Fruit fly (Drosophila melanogaster) whole organism, embryonic: Measurements from ENCODE around the gene Pex1.
A peak's percentile ranks its signal among the peaks of the same experiment; 100 is the strongest.

Experiments used
- Adf1 ChIP-seq: fragments of 200-800 bp; sonication (Bioruptor generic); IDR thresholded peaks from 2 replicates; pipeline ENCODE4 v1.3.6; 2022; ENCODE audit warnings: missing biosample characterization, missing genetic modification characterization
- CG10267 ChIP-seq: fragments of 200-800 bp; sonication (Bioruptor generic); optimal IDR thresholded peaks from 2 replicates; lab custom pipeline; 2018; ENCODE audit warnings: missing biosample characterization, mild to moderate bottlenecking, missing genetic modification characterization, moderate library complexity
- CG10321 ChIP-seq: fragments of 200-800 bp; sonication (Bioruptor generic); IDR thresholded peaks from 2 replicates; pipeline ENCODE4 v1.3.6; 2022; ENCODE audit warnings: missing biosample characterization, missing genetic modification characterization
- CG10543 ChIP-seq: fragments of 200-800 bp; sonication (Bioruptor generic); optimal IDR thresholded peaks from 3 replicates; lab custom pipeline; 2017; ENCODE audit warnings: missing biosample characterization, mild to moderate bottlenecking, missing genetic modification characterization, moderate library complexity
- CG14710 ChIP-seq: fragments of 200-800 bp; sonication (Bioruptor generic); optimal IDR thresholded peaks from 3 replicates; lab custom pipeline; 2019; ENCODE audit warnings: missing biosample characterization, mild to moderate bottlenecking, missing genetic modification characterization, moderate library complexity
- CG15479 ChIP-seq: fragments of 200-800 bp; sonication (Bioruptor generic); optimal IDR thresholded peaks from 3 replicates; lab custom pipeline; 2019; ENCODE audit warnings: missing biosample characterization, mild to moderate bottlenecking, missing genetic modification characterization, moderate library complexity
- CG1602 ChIP-seq: fragments of 200-800 bp; sonication (Bioruptor generic); optimal IDR thresholded peaks from 3 replicates; lab custom pipeline; 2016; ENCODE audit warnings: missing biosample characterization, missing genetic modification characterization
- CG1647 ChIP-seq: fragments of 200-800 bp; sonication (Bioruptor generic); optimal IDR thresholded peaks from 3 replicates; lab custom pipeline; 2016; ENCODE audit warnings: missing biosample characterization, missing genetic modification characterization
- CG16779 ChIP-seq: fragments of 200-800 bp; sonication (Bioruptor generic); IDR thresholded peaks from 2 replicates; pipeline ENCODE4 v1.3.6; 2022; ENCODE audit warnings: missing biosample characterization, missing genetic modification characterization
- CG18262 ChIP-seq: fragments of 200-800 bp; optimal IDR thresholded peaks from 3 replicates; lab custom pipeline; 2019; ENCODE audit warnings: missing biosample characterization, mild to moderate bottlenecking, missing genetic modification characterization, moderate library complexity
- CG2199 ChIP-seq: fragments of 200-800 bp; sonication (Bioruptor generic); IDR thresholded peaks from 3 replicates; pipeline ENCODE4 v1.3.6; 2022; ENCODE audit warnings: missing biosample characterization, missing genetic modification characterization
- CG2712 ChIP-seq: fragments of 200-800 bp; optimal IDR thresholded peaks from 3 replicates; lab custom pipeline; 2019; ENCODE audit warnings: missing biosample characterization, mild to moderate bottlenecking, missing genetic modification characterization, moderate library complexity
- CG2875 ChIP-seq: fragments of 200-800 bp; sonication (Bioruptor generic); optimal IDR thresholded peaks from 2 replicates; lab custom pipeline; 2017; ENCODE audit warnings: missing biosample characterization, mild to moderate bottlenecking, missing genetic modification characterization, missing genetic modification reagents
- CG33557 ChIP-seq: fragments of 200-800 bp; sonication (Bioruptor generic); optimal IDR thresholded peaks from 2 replicates; lab custom pipeline; 2019; ENCODE audit warnings: missing biosample characterization, mild to moderate bottlenecking, missing genetic modification characterization, moderate library complexity
- CG34422 ChIP-seq: fragments of 200-800 bp; sonication (Bioruptor generic); IDR thresholded peaks from 3 replicates; pipeline ENCODE4 v1.3.6; 2022; ENCODE audit warnings: missing biosample characterization, missing genetic modification characterization
- CG3847 ChIP-seq: fragments of 200-800 bp; sonication (Bioruptor generic); IDR thresholded peaks from 2 replicates; pipeline ENCODE4 v1.3.6; 2022; ENCODE audit warnings: missing biosample characterization, missing genetic modification characterization
- CG3995 ChIP-seq: fragments of 200-800 bp; sonication (Bioruptor generic); optimal IDR thresholded peaks from 3 replicates; lab custom pipeline; 2016; ENCODE audit warnings: missing biosample characterization, missing genetic modification characterization
- CG4360 ChIP-seq: fragments of 200-800 bp; sonication (Bioruptor generic); IDR thresholded peaks from 2 replicates; pipeline ENCODE4 v1.3.6; 2022; ENCODE audit warnings: missing biosample characterization, missing genetic modification characterization
- CG6791 ChIP-seq: fragments of 200-800 bp; sonication (Bioruptor generic); IDR thresholded peaks from 3 replicates; pipeline ENCODE4 v1.3.6; 2022; ENCODE audit warnings: missing biosample characterization, missing genetic modification characterization; ENCODE audit not compliant: partially characterized antibody
- CG6813 ChIP-seq: fragments of 200-800 bp; sonication (Bioruptor generic); optimal IDR thresholded peaks from 2 replicates; lab custom pipeline; 2017; ENCODE audit warnings: missing biosample characterization, missing genetic modification characterization, mild to moderate bottlenecking, moderate library complexity, missing genetic modification reagents
- CG7372 ChIP-seq: fragments of 200-800 bp; sonication (Bioruptor generic); IDR thresholded peaks from 2 replicates; pipeline ENCODE4 v1.3.6; 2022; ENCODE audit warnings: missing biosample characterization, missing genetic modification characterization
- CG9215 ChIP-seq: fragments of 200-800 bp; sonication (Bioruptor generic); IDR thresholded peaks from 2 replicates; pipeline ENCODE4 v1.3.6; 2022; ENCODE audit warnings: missing biosample characterization, missing genetic modification characterization
- D19A ChIP-seq: fragments of 200-800 bp; optimal IDR thresholded peaks from 3 replicates; lab custom pipeline; 2019; ENCODE audit warnings: missing biosample characterization, mild to moderate bottlenecking, missing genetic modification characterization, moderate library complexity
- Dad ChIP-seq: fragments of 200-800 bp; sonication (Bioruptor generic); optimal IDR thresholded peaks from 3 replicates; lab custom pipeline; 2016; ENCODE audit warnings: missing biosample characterization, missing genetic modification characterization
- Dbx ChIP-seq: fragments of 200-800 bp; sonication (Bioruptor generic); IDR thresholded peaks from 3 replicates; pipeline ENCODE4 v1.3.6; 2022; ENCODE audit warnings: missing biosample characterization, missing genetic modification characterization
- Dp ChIP-seq: fragments of 200-800 bp; sonication (Bioruptor generic); optimal IDR thresholded peaks from 2 replicates; lab custom pipeline; 2018; ENCODE audit warnings: missing biosample characterization, mild to moderate bottlenecking, missing genetic modification characterization, moderate library complexity
- MBD-R2 ChIP-seq: fragments of 200-800 bp; sonication (Bioruptor generic); IDR thresholded peaks from 2 replicates; pipeline ENCODE4 v1.3.6; 2022; ENCODE audit warnings: missing biosample characterization, missing genetic modification characterization
- MESR4 ChIP-seq: fragments of 200-800 bp; sonication (Bioruptor generic); optimal IDR thresholded peaks from 2 replicates; lab custom pipeline; 2018; ENCODE audit warnings: missing biosample characterization, mild to moderate bottlenecking, missing genetic modification characterization, moderate library complexity
- Mad ChIP-seq: fragments of 200-800 bp; sonication (Bioruptor generic); optimal IDR thresholded peaks from 2 replicates; lab custom pipeline; 2016; ENCODE audit warnings: missing biosample characterization, missing genetic modification characterization
- Myb ChIP-seq: fragments of 200-800 bp; sonication (Bioruptor generic); optimal IDR thresholded peaks from 2 replicates; lab custom pipeline; 2016; ENCODE audit warnings: missing biosample characterization, missing genetic modification characterization
- Side ChIP-seq: fragments of 200-800 bp; sonication (Bioruptor generic); optimal IDR thresholded peaks from 2 replicates; lab custom pipeline; 2016; ENCODE audit warnings: missing biosample characterization, missing genetic modification characterization
- Six4 ChIP-seq: fragments of 200-800 bp; sonication (Bioruptor generic); optimal IDR thresholded peaks from 2 replicates; lab custom pipeline; 2016; ENCODE audit warnings: missing biosample characterization, missing genetic modification characterization
- Trl ChIP-seq, 3 experiments: fragments of >200 bp in 2 of 3; fragments of 200-800 bp in 1 of 3; sonication (Bioruptor generic) in 1 of 3; optimal IDR thresholded peaks; 2 replicates in 1 of 3; 3 replicates in 2 of 3; lab custom pipeline; 2016 to 2017; ENCODE audit warnings: missing biosample characterization in 1 of 3, missing genetic modification characterization in 1 of 3
- da ChIP-seq: fragments of 200-800 bp; sonication (Bioruptor generic); optimal IDR thresholded peaks from 2 replicates; lab custom pipeline; 2016; ENCODE audit warnings: missing biosample characterization, missing genetic modification characterization
- dmrt11E ChIP-seq: fragments of 200-800 bp; sonication (Bioruptor generic); optimal IDR thresholded peaks from 3 replicates; lab custom pipeline; 2018; ENCODE audit warnings: missing biosample characterization, mild to moderate bottlenecking, missing genetic modification characterization, moderate library complexity
- ems ChIP-seq: fragments of 200-800 bp; sonication (Bioruptor generic); optimal IDR thresholded peaks from 3 replicates; lab custom pipeline; 2016; ENCODE audit warnings: missing biosample characterization, missing genetic modification characterization
- ewg ChIP-seq: fragments of 200-800 bp; sonication (Bioruptor generic); optimal IDR thresholded peaks from 3 replicates; lab custom pipeline; 2017; ENCODE audit warnings: mild to moderate bottlenecking, missing biosample characterization, missing genetic modification reagents, missing genetic modification characterization
- fd64A ChIP-seq: fragments of 200-800 bp; sonication (Bioruptor generic); optimal IDR thresholded peaks from 3 replicates; lab custom pipeline; 2018; ENCODE audit warnings: missing biosample characterization, mild to moderate bottlenecking, missing genetic modification characterization
- jumu ChIP-seq: fragments of 200-800 bp; sonication (Bioruptor generic); optimal IDR thresholded peaks from 3 replicates; lab custom pipeline; 2016; ENCODE audit warnings: missing biosample characterization, missing genetic modification characterization
- kni ChIP-seq: fragments of 200-800 bp; sonication (Bioruptor generic); optimal IDR thresholded peaks from 3 replicates; lab custom pipeline; 2017; ENCODE audit warnings: mild to moderate bottlenecking, missing biosample characterization, missing genetic modification reagents, missing genetic modification characterization
- lmd ChIP-seq: fragments of 200-800 bp; sonication (Bioruptor generic); IDR thresholded peaks from 2 replicates; pipeline ENCODE4 v1.3.6; 2022; ENCODE audit warnings: missing biosample characterization, missing genetic modification characterization
- nmo ChIP-seq: fragments of 200-800 bp; sonication (Bioruptor generic); optimal IDR thresholded peaks from 2 replicates; lab custom pipeline; 2018; ENCODE audit warnings: missing biosample characterization, mild to moderate bottlenecking, missing genetic modification characterization, moderate library complexity
- nom ChIP-seq: fragments of 200-800 bp; sonication (Bioruptor generic); optimal IDR thresholded peaks from 2 replicates; lab custom pipeline; 2017; ENCODE audit warnings: missing biosample characterization, missing genetic modification characterization, mild to moderate bottlenecking, moderate library complexity, missing genetic modification reagents
- sd ChIP-seq: fragments of 200-800 bp; sonication (Bioruptor generic); optimal IDR thresholded peaks from 3 replicates; lab custom pipeline; 2018; ENCODE audit warnings: missing biosample characterization, mild to moderate bottlenecking, missing genetic modification characterization, moderate library complexity
- seq ChIP-seq: fragments of 200-800 bp; sonication (Bioruptor generic); IDR thresholded peaks from 2 replicates; pipeline ENCODE4 v1.3.6; 2022; ENCODE audit warnings: missing biosample characterization, missing genetic modification characterization
- sim ChIP-seq: fragments of 200-800 bp; sonication (Bioruptor generic); IDR thresholded peaks from 2 replicates; pipeline ENCODE4 v1.3.6; 2022; ENCODE audit warnings: missing biosample characterization, missing genetic modification characterization
- slou ChIP-seq: fragments of 200-800 bp; sonication (Bioruptor generic); optimal IDR thresholded peaks from 3 replicates; lab custom pipeline; 2016; ENCODE audit warnings: missing biosample characterization, missing genetic modification characterization
- sr ChIP-seq: fragments of 200-800 bp; sonication (Bioruptor generic); IDR thresholded peaks from 3 replicates; pipeline ENCODE4 v1.3.6; 2022; ENCODE audit warnings: missing biosample characterization, missing genetic modification characterization
- trem ChIP-seq: fragments of 200-800 bp; optimal IDR thresholded peaks from 3 replicates; lab custom pipeline; 2019; ENCODE audit warnings: missing biosample characterization, mild to moderate bottlenecking, missing genetic modification characterization, moderate library complexity
- zfh1 ChIP-seq: fragments of 200-800 bp; sonication (Bioruptor generic); IDR thresholded peaks from 3 replicates; pipeline ENCODE4 v1.3.6; 2022; ENCODE audit warnings: missing biosample characterization, missing genetic modification characterization

Pex1 gene

dm6 chr3L:14053073-14053643 lies 18.5 kb upstream of the Pex1 start, which contains the start of the genes CG13484 and Frl (continued):
- TF ChIP-seq CG3847 (GFP tag; lab: Robert Waterston, UW) (peak; percentile 75), ewg (GFP tag; lab: Kevin White, UChicago) (peak; percentile 68), CG6813 (GFP tag; lab: Kevin White, UChicago) (peak; percentile 29), CG10321 (GFP tag; lab: Robert Waterston, UW) (no peak), CG15479 (GFP tag; lab: Kevin White, UChicago) (peak; percentile 75), CG6791 (GFP tag; lab: Robert Waterston, UW) (peak; percentile 55; the same call in 2 of the 3 replicates), CG16779 (GFP tag; lab: Robert Waterston, UW) (0 out of 2 replicates have a peak, but pooled peaks have one; percentile 15), nmo (GFP tag; lab: Kevin White, UChicago) (peak; percentile 70), da (GFP tag; lab: Kevin White, UChicago) (no peak), Myb (GFP tag; lab: Kevin White, UChicago) (peak; percentile 52), Adf1 (0 out of 2 replicates have a peak, but pooled peaks have one; percentile 9), MESR4 (peak; percentile 92), CG14710 (tag; lab: Kevin White, UChicago) (peak; percentile 67), sr (GFP tag; lab: Robert Waterston, UW) (peak; percentile 53; the same call in 1 of the 3 replicates), Mad (GFP tag; lab: Kevin White, UChicago) (peak; percentile 59), sim (no peak), kni (peak; percentile 51), CG1647 (GFP tag; lab: Kevin White, UChicago) (peak; percentile 40), Six4 (GFP tag; lab: Kevin White, UChicago) (no peak), trem (tag; lab: Kevin White, UChicago) (peak; percentile 56), CG3995 (peak; percentile 78), dmrt11E (tag; lab: Kevin White, UChicago) (peak; percentile 13), CG2199 (GFP tag; lab: Robert Waterston, UW) (no peak), Trl (optimal IDR thresholded peaks at IDR 0.05; lab: Kevin White, UChicago) (no peak), Trl (GFP tag; optimal IDR thresholded peaks at IDR 0.05; lab: Kevin White, UChicago) (no peak), CG2712 (tag; lab: Kevin White, UChicago) (peak; percentile 43), seq (GFP tag; lab: Robert Waterston, UW) (no peak), Side (GFP tag; lab: Kevin White, UChicago) (peak; percentile 53), CG33557 (peak; percentile 40), lmd (GFP tag; lab: Robert Waterston, UW) (peak; percentile 13; the same call in 1 of the 2 replicates), slou (GFP tag; lab: Kevin White, UChicago) (no peak), fd64A (GFP tag; lab: Kevin White, UChicago) (no peak), D19A (tag; lab: Kevin White, UChicago) (peak; percentile 2), CG1602 (GFP tag; lab: Kevin White, UChicago) (no peak), nom (GFP tag; lab: Kevin White, UChicago) (peak; percentile 74), CG9215 (GFP tag; lab: Robert Waterston, UW) (no peak), zfh1 (peak; percentile 53; the same call in 1 of the 3 replicates), jumu (GFP tag; lab: Kevin White, UChicago) (peak; percentile 47), sd (tag; lab: Kevin White, UChicago) (peak; percentile 36), MBD-R2 (GFP tag; lab: Robert Waterston, UW) (peak; percentile 97), Dp (GFP tag; lab: Kevin White, UChicago) (peak; percentile 67), Dad (peak; percentile 6), Dbx (GFP tag; lab: Robert Waterston, UW) (peak; percentile 51; the same call in 1 of the 3 replicates), CG10267 (tag; lab: Kevin White, UChicago) (peak; percentile 60), CG10543 (GFP tag; lab: Kevin White, UChicago) (peak; percentile 59), CG34422 (peak; percentile 82), CG4360 (GFP tag; lab: Robert Waterston, UW) (peak; percentile 90), CG7372 (no peak), ems (peak; percentile 39), CG18262 (peak; percentile 20), CG2875 (GFP tag; lab: Kevin White, UChicago) (no peak)
